Fruit fly (Drosophila melanogaster): Measurements from ENCODE around the gene Lsp1beta.

Gene Lsp1beta

dm6 chr2L:856690-857488 is 41.4 kb upstream of the Lsp1beta start (continued):
- TF ChIP-seq Elba2 (GFP tag; optimal IDR thresholded peaks at IDR 0.05): no peak
- TF ChIP-seq H15 (GFP tag; IDR thresholded peaks at IDR 0.05): peak; percentile 85
- no peak for TF ChIP-seq nom (GFP tag; optimal IDR thresholded peaks at IDR 0.05)
- no peak for TF ChIP-seq inv (GFP tag; IDR thresholded peaks at IDR 0.05; ENCODE audit: partially characterized antibody)
- TF ChIP-seq Bteb2 (GFP tag; optimal IDR thresholded peaks at IDR 0.05): no peak
- peak; percentile 34 for TF ChIP-seq CG3065 (GFP tag; optimal IDR thresholded peaks at IDR 0.05)
- peak; percentile 34 for TF ChIP-seq caup (GFP tag; optimal IDR thresholded peaks at IDR 0.05; ENCODE audit: severe bottlenecking)
- peak; percentile 68 for TF ChIP-seq Meics (GFP tag; optimal IDR thresholded peaks at IDR 0.05)
- peak; percentile 49; the same call in 1 of the 2 replicates for TF ChIP-seq MBD-R2 (GFP tag; IDR thresholded peaks at IDR 0.05)
- peak; percentile 83 for TF ChIP-seq so (GFP tag; IDR thresholded peaks at IDR 0.05)
- TF ChIP-seq cwo (GFP tag; optimal IDR thresholded peaks at IDR 0.05): peak; percentile 65
- peak; percentile 30 for TF ChIP-seq wek (GFP tag; optimal IDR thresholded peaks at IDR 0.05)
- no peak for TF ChIP-seq schlank (tag; optimal IDR thresholded peaks at IDR 0.05)
- peak; percentile 71 for TF ChIP-seq Mrtf (GFP tag; IDR thresholded peaks at IDR 0.05)
- TF ChIP-seq CG7786 (GFP tag; optimal IDR thresholded peaks at IDR 0.05): peak; percentile 67
- peak; percentile 65 for TF ChIP-seq CG32532 (GFP tag; IDR thresholded peaks at IDR 0.05)
- TF ChIP-seq sqz (GFP tag; optimal IDR thresholded peaks at IDR 0.05): peak; percentile 36
- peak; percentile 80 for TF ChIP-seq Blimp-1 (GFP tag; optimal IDR thresholded peaks at IDR 0.05)
- TF ChIP-seq Hey (tag; optimal IDR thresholded peaks at IDR 0.05): no peak
- peak; percentile 58 for TF ChIP-seq Jarid2 (GFP tag; optimal IDR thresholded peaks at IDR 0.05)
- TF ChIP-seq CG32767 (GFP tag; IDR thresholded peaks at IDR 0.05): peak; percentile 72
- peak; percentile 81 for TF ChIP-seq org-1 (GFP tag; optimal IDR thresholded peaks at IDR 0.05)
- peak; percentile 59 for TF ChIP-seq CG3281 (GFP tag; optimal IDR thresholded peaks at IDR 0.05)
- TF ChIP-seq CG17328 (GFP tag; IDR thresholded peaks at IDR 0.05): peak; percentile 88
- TF ChIP-seq Antp (GFP tag; optimal IDR thresholded peaks at IDR 0.05): peak; percentile 85
- peak; percentile 17 for TF ChIP-seq CG10543 (GFP tag; optimal IDR thresholded peaks at IDR 0.05)
- peak; percentile 71 for TF ChIP-seq Xbp1 (GFP tag; optimal IDR thresholded peaks at IDR 0.05)
- peak; percentile 50 for TF ChIP-seq CG11723 (GFP tag; optimal IDR thresholded peaks at IDR 0.05)
- TF ChIP-seq CG42726 (GFP tag; IDR thresholded peaks at IDR 0.05; ENCODE audit: partially characterized antibody): no peak
- peak; percentile 63 for TF ChIP-seq CG8388 (GFP tag; optimal IDR thresholded peaks at IDR 0.05)
- TF ChIP-seq CG7987 (GFP tag; optimal IDR thresholded peaks at IDR 0.05): peak; percentile 12
- TF ChIP-seq fd96Cb (tag; optimal IDR thresholded peaks at IDR 0.05): peak; percentile 85
- no peak for TF ChIP-seq CG3163 (GFP tag; optimal IDR thresholded peaks at IDR 0.05)
- peak; percentile 83 for TF ChIP-seq CG34422 (GFP tag; IDR thresholded peaks at IDR 0.05)
- TF ChIP-seq Fer3 (tag; optimal IDR thresholded peaks at IDR 0.05): peak; percentile 67
- peak; percentile 44 for TF ChIP-seq CG8089 (GFP tag; optimal IDR thresholded peaks at IDR 0.05)
- peak; percentile 72 for TF ChIP-seq Sox100B (GFP tag; optimal IDR thresholded peaks at IDR 0.05)
- no peak for TF ChIP-seq p53 (GFP tag; optimal IDR thresholded peaks at IDR 0.05)
- peak; percentile 56 for TF ChIP-seq dimm (GFP tag; IDR thresholded peaks at IDR 0.05)
- peak; percentile 55 for TF ChIP-seq salm (tag; optimal IDR thresholded peaks at IDR 0.05)
- no peak for TF ChIP-seq Tbp (GFP tag; optimal IDR thresholded peaks at IDR 0.05)
- TF ChIP-seq CG18764 (GFP tag; optimal IDR thresholded peaks at IDR 0.05): peak; percentile 40
- peak; percentile 89 for TF ChIP-seq ken (GFP tag; IDR thresholded peaks at IDR 0.05)
- TF ChIP-seq NK7.1 (GFP tag; optimal IDR thresholded peaks at IDR 0.05): no peak
- peak; percentile 88 for TF ChIP-seq CG6689 (GFP tag; IDR thresholded peaks at IDR 0.05)
- peak; percentile 84 for TF ChIP-seq row (GFP tag; IDR thresholded peaks at IDR 0.05)
- TF ChIP-seq mld (GFP tag; IDR thresholded peaks at IDR 0.05; ENCODE audit: partially characterized antibody): no peak
- peak; percentile 89 for TF ChIP-seq sisA (GFP tag; IDR thresholded peaks at IDR 0.05)
- TF ChIP-seq C15 (GFP tag; IDR thresholded peaks at IDR 0.05): peak; percentile 53; the same call in 1 of the 3 replicates

All from whole organism, embryonic.